Fruit fly (Drosophila melanogaster): ENCODE results near the gene CG32982.

CG32982 gene

DNA sequence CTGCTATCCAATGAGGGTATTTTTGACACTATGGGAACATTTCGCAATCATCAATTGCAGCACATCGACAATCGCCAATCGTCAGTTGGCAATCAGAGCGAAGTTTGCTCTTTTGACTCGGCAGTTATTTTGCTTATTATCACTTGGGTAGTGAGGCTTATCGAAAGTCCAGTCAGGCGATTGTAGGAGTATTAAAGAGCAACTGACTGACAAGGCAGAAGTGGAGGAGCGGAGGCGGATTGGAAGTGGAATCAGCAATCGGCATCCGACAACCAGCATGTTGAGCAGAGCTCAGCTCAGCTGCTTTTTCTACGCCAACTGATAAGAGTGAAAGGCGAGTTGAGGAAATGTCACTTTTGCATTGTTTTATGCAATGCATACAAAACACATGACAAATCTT lies 3.2 kb upstream of the CG32982 start:
- TF ChIP-seq dmrt93B (GFP tag; optimal IDR thresholded peaks at IDR 0.05) (no peak), Abd-B (GFP tag; optimal IDR thresholded peaks at IDR 0.05) (no peak), Dif (GFP tag; optimal IDR thresholded peaks at IDR 0.05; ENCODE audit: partially characterized antibody) (no peak), GATAd (GFP tag; optimal IDR thresholded peaks at IDR 0.05) (no peak), CG32264 (GFP tag; optimal IDR thresholded peaks at IDR 0.05) (no peak), HLH106 (tag; optimal IDR thresholded peaks at IDR 0.05) (no peak), CrebA (GFP tag; optimal IDR thresholded peaks at IDR 0.05; ENCODE audit: borderline replicate concordance) (no peak), woc (GFP tag; optimal IDR thresholded peaks at IDR 0.05) (no peak), h (GFP tag; optimal IDR thresholded peaks at IDR 0.05) (no peak), br (GFP tag; optimal IDR thresholded peaks at IDR 0.05) (no peak), usp (GFP tag; optimal IDR thresholded peaks at IDR 0.05) (no peak), foxo (GFP tag; optimal IDR thresholded peaks at IDR 0.05) (no peak), Hr78 (GFP tag; optimal IDR thresholded peaks at IDR 0.05) (no peak), Vsx2 (GFP tag; optimal IDR thresholded peaks at IDR 0.05; ENCODE audit: partially characterized antibody) (no peak), rgr (GFP tag; optimal IDR thresholded peaks at IDR 0.05) (no peak), Dfd (GFP tag; optimal IDR thresholded peaks at IDR 0.05) (no peak)

DNA sequence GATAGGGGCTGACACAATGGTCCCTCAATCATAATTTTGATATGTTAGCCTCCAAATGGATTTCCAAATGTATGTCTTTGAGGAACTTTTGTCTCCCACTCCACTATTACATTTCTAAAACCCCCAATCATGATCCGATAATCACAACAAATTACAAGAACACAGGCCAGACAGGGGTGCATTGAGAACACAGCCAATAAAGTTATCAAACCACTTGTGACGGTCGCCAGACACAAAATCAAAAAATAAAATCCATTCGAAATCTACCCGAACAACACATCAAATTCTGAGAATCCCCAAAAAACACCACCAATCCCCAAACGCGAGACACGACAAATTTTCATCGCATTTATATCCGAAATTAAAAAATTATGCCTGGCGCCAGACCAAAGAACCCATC lies 1.8 kb upstream of the CG32982 start:
- no peak for TF ChIP-seq sv (GFP tag; optimal IDR thresholded peaks at IDR 0.05)
- TF ChIP-seq dmrt93B (GFP tag; optimal IDR thresholded peaks at IDR 0.05): no peak
- no peak for TF ChIP-seq Rel (GFP tag; optimal IDR thresholded peaks at IDR 0.05)
- TF ChIP-seq Rel (tag; optimal IDR thresholded peaks at IDR 0.05): no peak
- no peak for TF ChIP-seq dl (GFP tag; optimal IDR thresholded peaks at IDR 0.05; ENCODE audit: insufficient read depth in 1 of 2, partially characterized antibody in 2 of 2)
- no peak for TF ChIP-seq N (GFP tag; optimal IDR thresholded peaks at IDR 0.05)
- TF ChIP-seq dsf (GFP tag; optimal IDR thresholded peaks at IDR 0.05; ENCODE audit: borderline replicate concordance): no peak
- no peak for TF ChIP-seq Sp1 (GFP tag; optimal IDR thresholded peaks at IDR 0.05)
- TF ChIP-seq Jra (GFP tag; optimal IDR thresholded peaks at IDR 0.05): no peak
- TF ChIP-seq sage (GFP tag; optimal IDR thresholded peaks at IDR 0.05): no peak

DNA sequence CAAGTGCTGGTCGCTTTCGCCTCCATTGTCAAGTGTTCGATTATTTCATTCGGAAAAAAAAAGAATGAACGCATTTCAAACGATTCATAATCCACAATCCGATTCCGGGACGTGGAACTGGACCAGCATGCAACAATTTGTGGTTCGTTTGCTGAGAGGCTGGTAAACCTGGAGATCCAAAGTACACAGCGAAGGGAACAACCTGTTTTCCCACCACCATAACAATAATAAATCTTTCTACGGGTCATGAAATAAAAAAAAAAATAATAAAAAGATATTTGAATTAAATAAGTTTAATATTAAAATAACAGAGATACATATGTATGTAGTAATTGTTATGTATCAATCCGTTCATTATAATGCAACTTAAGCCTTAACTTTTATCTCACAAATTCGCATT lies 1.1 kb upstream of the CG32982 start:
- TF ChIP-seq CG32264 (GFP tag; optimal IDR thresholded peaks at IDR 0.05): no peak
- no peak for TF ChIP-seq Hr83 (GFP tag; optimal IDR thresholded peaks at IDR 0.05; ENCODE audit: poor library complexity, severe bottlenecking)
- TF ChIP-seq sv (GFP tag; optimal IDR thresholded peaks at IDR 0.05): no peak
- no peak for TF ChIP-seq Hnf4 (GFP tag; optimal IDR thresholded peaks at IDR 0.05)

DNA sequence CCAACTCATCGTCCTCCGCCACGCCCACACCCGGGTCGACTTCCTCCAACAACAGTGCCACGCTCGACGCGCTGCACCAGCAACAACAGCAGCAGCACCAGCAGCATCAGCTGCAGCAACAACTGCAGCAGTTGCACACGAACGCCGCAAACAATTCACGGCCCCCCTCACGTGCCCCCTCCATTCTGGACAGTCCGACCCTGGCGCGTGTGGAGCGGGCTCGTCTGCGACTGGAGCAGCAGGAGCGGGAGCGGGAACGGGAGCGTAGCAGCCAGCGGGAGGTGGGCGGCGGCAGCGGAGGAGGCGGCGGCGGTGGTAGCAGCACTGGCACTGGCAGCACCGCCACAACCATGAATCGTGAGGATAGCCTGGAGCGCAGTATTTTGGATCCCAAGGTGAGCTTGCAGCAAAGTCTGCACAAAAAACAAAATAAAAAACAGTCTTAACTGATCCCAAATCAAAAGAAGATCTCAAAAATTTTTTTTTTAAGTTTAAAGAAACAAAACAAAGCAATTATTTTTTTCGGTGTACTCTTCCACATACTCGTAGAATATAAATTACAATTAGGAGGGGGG lies 1.6 kb downstream of the CG32982 start:
- TF ChIP-seq fru (GFP tag; optimal IDR thresholded peaks at IDR 0.05): peak; percentile 54
- no peak for TF ChIP-seq OdsH (GFP tag; optimal IDR thresholded peaks at IDR 0.05)
- TF ChIP-seq foxo (GFP tag; optimal IDR thresholded peaks at IDR 0.05): peak in 1 of 2 experiments; percentile 38

dm6 chr2L:9130934-9131333 lies 5.4 kb downstream of the CG32982 start:
- no peak for TF ChIP-seq CG32264 (GFP tag; optimal IDR thresholded peaks at IDR 0.05)
- no peak for TF ChIP-seq Hnf4 (GFP tag; optimal IDR thresholded peaks at IDR 0.05)
- no peak for TF ChIP-seq Myc (optimal IDR thresholded peaks at IDR 0.05)
- no peak for TF ChIP-seq br (GFP tag; optimal IDR thresholded peaks at IDR 0.05)
- no peak for TF ChIP-seq sage (GFP tag; optimal IDR thresholded peaks at IDR 0.05)
- TF ChIP-seq CG9705 (GFP tag; optimal IDR thresholded peaks at IDR 0.05): no peak
- no peak for TF ChIP-seq GATAd (GFP tag; optimal IDR thresholded peaks at IDR 0.05)
- TF ChIP-seq tai (GFP tag; optimal IDR thresholded peaks at IDR 0.05): no peak
- no peak for TF ChIP-seq Hr83 (GFP tag; optimal IDR thresholded peaks at IDR 0.05; ENCODE audit: poor library complexity, severe bottlenecking)
- no peak for TF ChIP-seq h (GFP tag; optimal IDR thresholded peaks at IDR 0.05)
- TF ChIP-seq sv (GFP tag; optimal IDR thresholded peaks at IDR 0.05): no peak
- TF ChIP-seq CrebA (GFP tag; optimal IDR thresholded peaks at IDR 0.05; ENCODE audit: borderline replicate concordance): no peak
- no peak for TF ChIP-seq usp (GFP tag; optimal IDR thresholded peaks at IDR 0.05)
- TF ChIP-seq HLH106 (tag; optimal IDR thresholded peaks at IDR 0.05): no peak
- TF ChIP-seq lola (GFP tag; optimal IDR thresholded peaks at IDR 0.05): no peak
- TF ChIP-seq Jra (GFP tag; optimal IDR thresholded peaks at IDR 0.05): no peak
- TF ChIP-seq psq (GFP tag; optimal IDR thresholded peaks at IDR 0.05): no peak
- no peak for TF ChIP-seq fru (GFP tag; optimal IDR thresholded peaks at IDR 0.05)
- no peak for TF ChIP-seq Dfd (GFP tag; optimal IDR thresholded peaks at IDR 0.05)

Measured in whole organism, wandering third instar larva.